Fruit fly (Drosophila melanogaster) whole organism, embryonic: Measurements from ENCODE around the gene VhaM9.7-d.

Experiments
- Ada2b ChIP-seq: fragments of 200-800 bp; sonication (Bioruptor generic); IDR thresholded peaks from 2 replicates; pipeline ENCODE4 v1.3.6; 2022; ENCODE audit warnings: missing biosample characterization, missing genetic modification characterization
- Asciz ChIP-seq: fragments of 200-800 bp; sonication (Bioruptor generic); optimal IDR thresholded peaks from 2 replicates; lab custom pipeline; 2017; ENCODE audit warnings: missing biosample characterization, mild to moderate bottlenecking, missing genetic modification characterization, missing genetic modification reagents
- Atf6 ChIP-seq: fragments of 200-800 bp; sonication (Bioruptor generic); IDR thresholded peaks from 2 replicates; pipeline ENCODE4 v1.3.6; 2022; ENCODE audit warnings: missing biosample characterization, missing genetic modification characterization
- C15 ChIP-seq: fragments of 200-800 bp; sonication (Bioruptor generic); IDR thresholded peaks from 3 replicates; pipeline ENCODE4 v1.3.6; 2022; ENCODE audit warnings: missing biosample characterization, missing genetic modification characterization
- CG11560 ChIP-seq: fragments of 200-800 bp; sonication (Bioruptor generic); IDR thresholded peaks from 3 replicates; pipeline ENCODE4 v1.3.6; 2022; ENCODE audit warnings: missing biosample characterization, missing genetic modification characterization
- CG17802 ChIP-seq: fragments of 200-800 bp; sonication (Bioruptor generic); optimal IDR thresholded peaks from 2 replicates; lab custom pipeline; 2018; ENCODE audit warnings: missing biosample characterization, mild to moderate bottlenecking, missing genetic modification characterization, moderate library complexity
- CG3065 ChIP-seq: fragments of 200-800 bp; sonication (Bioruptor generic); optimal IDR thresholded peaks from 2 replicates; lab custom pipeline; 2016; ENCODE audit warnings: missing biosample characterization, missing genetic modification characterization
- CG3281 ChIP-seq: fragments of 200-800 bp; sonication (Bioruptor generic); optimal IDR thresholded peaks from 3 replicates; lab custom pipeline; 2017; ENCODE audit warnings: missing biosample characterization, mild to moderate bottlenecking, missing genetic modification characterization
- CG3838 ChIP-seq: fragments of 200-800 bp; sonication (Bioruptor generic); optimal IDR thresholded peaks from 3 replicates; lab custom pipeline; 2016; ENCODE audit warnings: missing biosample characterization, missing genetic modification characterization
- CG4328 ChIP-seq: fragments of 200-800 bp; sonication (Bioruptor generic); optimal IDR thresholded peaks from 3 replicates; lab custom pipeline; 2017; ENCODE audit warnings: missing biosample characterization, missing genetic modification reagents, missing genetic modification characterization
- CG4617 ChIP-seq: fragments of 200-800 bp; sonication (Bioruptor generic); optimal IDR thresholded peaks from 3 replicates; lab custom pipeline; 2016; ENCODE audit warnings: missing biosample characterization, missing genetic modification characterization, borderline replicate concordance
- CG4730 ChIP-seq: fragments of 200-800 bp; sonication (Bioruptor generic); IDR thresholded peaks from 2 replicates; pipeline ENCODE4 v1.3.6; 2022; ENCODE audit warnings: missing biosample characterization, missing genetic modification characterization
- CG4854 ChIP-seq: fragments of 200-800 bp; sonication (Bioruptor generic); optimal IDR thresholded peaks from 2 replicates; lab custom pipeline; 2016; ENCODE audit warnings: missing biosample characterization, missing genetic modification characterization, inconsistent platforms
- CG6175 ChIP-seq: fragments of 200-800 bp; sonication (Bioruptor generic); IDR thresholded peaks from 3 replicates; pipeline ENCODE4 v1.3.6; 2022; ENCODE audit warnings: missing biosample characterization, missing genetic modification characterization
- CG7963 ChIP-seq: fragments of 200-800 bp; sonication (Bioruptor generic); IDR thresholded peaks from 3 replicates; pipeline ENCODE4 v1.3.6; 2022; ENCODE audit warnings: missing biosample characterization, missing genetic modification characterization; ENCODE audit not compliant: partially characterized antibody
- Dip2 ChIP-seq: fragments of 200-800 bp; sonication (Bioruptor generic); IDR thresholded peaks from 2 replicates; pipeline ENCODE4 v1.3.6; 2022; ENCODE audit warnings: missing biosample characterization, missing genetic modification characterization
- Dll ChIP-seq: fragments of 200-800 bp; sonication (Bioruptor generic); IDR thresholded peaks from 4 replicates; pipeline ENCODE4 v1.3.6; 2022; ENCODE audit warnings: missing biosample characterization, missing genetic modification characterization; ENCODE audit not compliant: partially characterized antibody
- Doc2 ChIP-seq: fragments of 200-800 bp; sonication (Bioruptor generic); IDR thresholded peaks from 2 replicates; pipeline ENCODE4 v1.3.6; 2022; ENCODE audit warnings: missing biosample characterization, missing genetic modification characterization
- Eip74EF ChIP-seq, 2 experiments: fragments of 200-800 bp in 1 of 2; fragments of >200 bp in 1 of 2; sonication (Bioruptor generic) in 1 of 2; optimal IDR thresholded peaks; 2 replicates each; lab custom pipeline; 2017 to 2019; ENCODE audit warnings: missing biosample characterization in 2 of 2, missing genetic modification characterization in 2 of 2, mild to moderate bottlenecking in 1 of 2, moderate library complexity in 1 of 2
- Ets65A ChIP-seq: fragments of 200-800 bp; sonication (Bioruptor generic); peaks from one replicate; lab custom pipeline; 2016; ENCODE audit warnings: missing biosample characterization, missing genetic modification characterization
- Gug ChIP-seq: fragments of 200-800 bp; sonication (Bioruptor generic); IDR thresholded peaks from 4 replicates; pipeline ENCODE4 v1.3.6; 2022; ENCODE audit warnings: missing biosample characterization, missing genetic modification characterization
- HHEX ChIP-seq: fragments of 200-800 bp; sonication (Bioruptor generic); optimal IDR thresholded peaks from 3 replicates; lab custom pipeline; 2017; ENCODE audit warnings: missing biosample characterization, mild to moderate bottlenecking, missing genetic modification characterization, missing genetic modification reagents
- HLHmδ ChIP-seq: fragments of 200-800 bp; sonication (Bioruptor generic); optimal IDR thresholded peaks from 2 replicates; lab custom pipeline; 2018; ENCODE audit warnings: missing biosample characterization, mild to moderate bottlenecking, missing genetic modification characterization, moderate library complexity
- Rfx ChIP-seq: fragments of 200-800 bp; sonication (Bioruptor generic); IDR thresholded peaks from 2 replicates; pipeline ENCODE4 v1.3.6; 2022; ENCODE audit warnings: missing biosample characterization, missing genetic modification characterization
- Six4 ChIP-seq: fragments of 200-800 bp; sonication (Bioruptor generic); optimal IDR thresholded peaks from 2 replicates; lab custom pipeline; 2016; ENCODE audit warnings: missing biosample characterization, missing genetic modification characterization
- Sox100B ChIP-seq: fragments of 200-800 bp; sonication (Bioruptor generic); optimal IDR thresholded peaks from 3 replicates; lab custom pipeline; 2018; ENCODE audit warnings: missing biosample characterization, mild to moderate bottlenecking, missing genetic modification characterization
- Spps ChIP-seq: fragments of 200-800 bp; sonication (Bioruptor generic); optimal IDR thresholded peaks from 2 replicates; lab custom pipeline; 2018; ENCODE audit warnings: missing biosample characterization, mild to moderate bottlenecking, missing genetic modification characterization
- ab ChIP-seq: fragments of 200-800 bp; sonication (Bioruptor generic); optimal IDR thresholded peaks from 2 replicates; lab custom pipeline; 2016; ENCODE audit warnings: missing biosample characterization, missing genetic modification characterization
- br ChIP-seq: fragments of >200 bp; optimal IDR thresholded peaks from 2 replicates; lab custom pipeline; 2017
- da ChIP-seq: fragments of 200-800 bp; sonication (Bioruptor generic); optimal IDR thresholded peaks from 2 replicates; lab custom pipeline; 2016; ENCODE audit warnings: missing biosample characterization, missing genetic modification characterization
- grn ChIP-seq: fragments of 200-800 bp; sonication (Bioruptor generic); optimal IDR thresholded peaks from 3 replicates; lab custom pipeline; 2017; ENCODE audit warnings: missing biosample characterization, missing genetic modification characterization
- hth ChIP-seq: fragments of >200 bp; optimal IDR thresholded peaks from 2 replicates; lab custom pipeline; 2017; ENCODE audit warnings: inconsistent platforms
- lola ChIP-seq, 3 experiments: fragments of >200 bp in 2 of 3; fragments of 200-800 bp in 1 of 3; sonication (Bioruptor generic) in 1 of 3; optimal IDR thresholded peaks; 2 replicates each; lab custom pipeline; 2017 to 2019; ENCODE audit warnings: missing biosample characterization in 3 of 3, missing genetic modification characterization in 3 of 3, mild to moderate bottlenecking in 1 of 3, moderate library complexity in 1 of 3
- mirr ChIP-seq: fragments of 200-800 bp; sonication (Bioruptor generic); optimal IDR thresholded peaks from 3 replicates; lab custom pipeline; 2018; ENCODE audit warnings: missing biosample characterization, mild to moderate bottlenecking, missing genetic modification characterization
- oc ChIP-seq: fragments of 200-800 bp; sonication (Bioruptor generic); optimal IDR thresholded peaks from 2 replicates; lab custom pipeline; 2018; ENCODE audit warnings: missing biosample characterization, mild to moderate bottlenecking, missing genetic modification characterization, moderate library complexity
- org-1 ChIP-seq: fragments of 200-800 bp; sonication (Bioruptor generic); optimal IDR thresholded peaks from 2 replicates; lab custom pipeline; 2017; ENCODE audit warnings: missing biosample characterization, missing genetic modification characterization
- pb ChIP-seq: fragments of 200-800 bp; sonication (Bioruptor generic); optimal IDR thresholded peaks from 3 replicates; lab custom pipeline; 2016; ENCODE audit warnings: missing biosample characterization, missing genetic modification characterization
- pho ChIP-seq: fragments of 200-800 bp; sonication (Bioruptor generic); optimal IDR thresholded peaks from 2 replicates; lab custom pipeline; 2016; ENCODE audit warnings: missing biosample characterization, missing genetic modification characterization
- rib ChIP-seq: fragments of 200-800 bp; sonication (Bioruptor generic); IDR thresholded peaks from 2 replicates; pipeline ENCODE4 v1.3.6; 2022; ENCODE audit warnings: missing biosample characterization, missing genetic modification characterization
- schlank ChIP-seq: fragments of 200-800 bp; sonication (Bioruptor generic); optimal IDR thresholded peaks from 2 replicates; lab custom pipeline; 2018; ENCODE audit warnings: missing biosample characterization, mild to moderate bottlenecking, missing genetic modification characterization
- sqz ChIP-seq: fragments of 200-800 bp; sonication (Bioruptor generic); optimal IDR thresholded peaks from 3 replicates; lab custom pipeline; 2018; ENCODE audit warnings: missing biosample characterization, mild to moderate bottlenecking, missing genetic modification characterization
- ssp ChIP-seq: fragments of 200-800 bp; sonication (Bioruptor generic); IDR thresholded peaks from 2 replicates; pipeline ENCODE4 v1.3.6; 2022; ENCODE audit warnings: missing biosample characterization, missing genetic modification characterization
- tgo ChIP-seq: fragments of 200-800 bp; sonication (Bioruptor generic); IDR thresholded peaks from 3 replicates; pipeline ENCODE4 v1.3.6; 2022; ENCODE audit warnings: missing biosample characterization, missing genetic modification characterization
- tin ChIP-seq: fragments of 200-800 bp; sonication (Bioruptor generic); optimal IDR thresholded peaks from 3 replicates; lab custom pipeline; 2016; ENCODE audit warnings: missing biosample characterization, missing genetic modification characterization
- tio ChIP-seq: fragments of 200-800 bp; sonication (Bioruptor generic); optimal IDR thresholded peaks from 2 replicates; lab custom pipeline; 2017; ENCODE audit warnings: missing biosample characterization, missing genetic modification characterization, inconsistent platforms
- tll ChIP-seq, 2 experiments: fragments of 200-800 bp in 1 of 2; fragments of >200 bp in 1 of 2; sonication (Bioruptor generic) in 1 of 2; optimal IDR thresholded peaks; 2 replicates each; lab custom pipeline; 2017 to 2019; ENCODE audit warnings: missing biosample characterization in 2 of 2, missing genetic modification characterization in 2 of 2, mild to moderate bottlenecking in 1 of 2, moderate library complexity in 1 of 2
- twi ChIP-seq: fragments of 200-800 bp; optimal IDR thresholded peaks from 2 replicates; lab custom pipeline; 2019; ENCODE audit warnings: missing biosample characterization, mild to moderate bottlenecking, missing genetic modification characterization, moderate library complexity
- tx ChIP-seq: fragments of 200-800 bp; sonication (Bioruptor generic); optimal IDR thresholded peaks from 2 replicates; lab custom pipeline; 2016; ENCODE audit warnings: missing biosample characterization, missing genetic modification characterization
- wdn ChIP-seq: fragments of 200-800 bp; sonication (Bioruptor generic); IDR thresholded peaks from 2 replicates; pipeline ENCODE4 v1.3.6; 2022; ENCODE audit warnings: missing biosample characterization, missing genetic modification characterization
- wek ChIP-seq: fragments of 200-800 bp; sonication (Bioruptor generic); optimal IDR thresholded peaks from 3 replicates; lab custom pipeline; 2018; ENCODE audit warnings: missing biosample characterization, mild to moderate bottlenecking, missing genetic modification characterization, moderate library complexity

The VhaM9.7-d gene

DNA sequence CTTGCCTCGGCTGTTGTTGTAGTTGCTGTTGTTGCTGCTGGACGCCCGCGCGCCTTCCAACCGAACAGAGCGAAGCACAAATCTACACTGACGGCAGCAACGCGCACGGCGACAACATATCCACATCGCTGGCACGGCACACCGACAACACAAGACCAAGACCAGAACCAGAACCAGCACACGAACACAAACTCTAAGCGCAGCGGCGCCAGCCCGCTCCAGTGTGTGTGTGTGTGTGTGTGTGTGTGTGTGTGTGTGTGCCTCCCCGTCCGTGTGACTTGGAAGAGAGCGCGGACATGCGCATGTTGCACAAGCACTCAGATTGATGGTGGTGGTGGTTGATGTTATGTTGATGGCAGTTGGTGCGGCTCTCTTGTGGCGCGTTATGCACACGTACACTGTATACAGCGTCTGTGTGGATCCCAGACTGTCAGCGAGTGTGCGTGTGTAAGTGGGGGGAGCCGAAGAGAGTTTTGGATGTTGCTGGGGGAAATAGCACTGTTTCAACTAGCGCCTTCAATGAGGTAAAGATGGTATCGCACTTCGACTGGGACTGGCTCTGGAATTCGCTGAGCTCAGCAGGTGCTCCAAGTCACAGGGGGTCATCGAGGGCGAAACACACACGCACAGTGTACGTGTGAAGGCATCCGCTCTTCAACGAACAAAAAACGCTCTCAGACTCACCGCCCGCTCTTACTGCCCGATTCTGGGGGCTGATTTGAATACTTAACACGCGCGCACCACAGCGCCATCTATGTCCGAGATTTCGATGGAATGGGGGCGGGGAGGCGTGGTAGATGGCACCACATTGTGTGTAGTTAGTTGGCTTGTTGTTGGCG, 40.6 kb upstream of the VhaM9.7-d start (continued):
- TF ChIP-seq CG11560 (tag; lab: Robert Waterston, UW): no peak
- no peak for TF ChIP-seq CG3281 (GFP tag; lab: Kevin White, UChicago)
- no peak for TF ChIP-seq Ada2b (GFP tag; lab: Robert Waterston, UW)
- no peak for TF ChIP-seq Spps (tag; lab: Kevin White, UChicago)
- TF ChIP-seq lola (GFP tag; optimal IDR thresholded peaks at IDR 0.05; lab: Kevin White, UChicago): no peak
- TF ChIP-seq CG6175: peak; percentile 83
- TF ChIP-seq CG17802 (tag; lab: Kevin White, UChicago): no peak
- TF ChIP-seq tgo (GFP tag; lab: Robert Waterston, UW): no peak
- peak; percentile 0 for TF ChIP-seq twi (tag; lab: Kevin White, UChicago)
- no peak for TF ChIP-seq CG4617 (GFP tag; lab: Kevin White, UChicago)
- TF ChIP-seq schlank (tag; lab: Kevin White, UChicago): no peak
- no peak for TF ChIP-seq Eip74EF (GFP tag; optimal IDR thresholded peaks at IDR 0.05; lab: Kevin White, UChicago)
- TF ChIP-seq CG4730: no peak
- no peak for TF ChIP-seq ssp (GFP tag; lab: Robert Waterston, UW)
- TF ChIP-seq Gug: no peak
- TF ChIP-seq grn (GFP tag; lab: Kevin White, UChicago): peak; percentile 9
- TF ChIP-seq tx: no peak
- no peak for TF ChIP-seq hth (lab: Kevin White, UChicago)
- TF ChIP-seq ab: no peak
- no peak for TF ChIP-seq wek (GFP tag; lab: Kevin White, UChicago)
- no peak for TF ChIP-seq pho (GFP tag; lab: Kevin White, UChicago)
- no peak for TF ChIP-seq wdn (GFP tag; lab: Robert Waterston, UW)
- TF ChIP-seq Ets65A (GFP tag; lab: Kevin White, UChicago): no peak
- no peak; the same call in 1 of the 2 replicates for TF ChIP-seq Atf6 (GFP tag; lab: Robert Waterston, UW)
- TF ChIP-seq CG7963: no peak
- TF ChIP-seq da (GFP tag; lab: Kevin White, UChicago): no peak
- no peak for TF ChIP-seq CG3838
- TF ChIP-seq C15 (GFP tag; lab: Robert Waterston, UW): no peak
- no peak for TF ChIP-seq Doc2 (GFP tag; lab: Robert Waterston, UW)
- 0 out of 4 replicates have a peak, but pooled peaks have one; percentile 40 for TF ChIP-seq Dll (GFP tag; lab: Robert Waterston, UW)
- TF ChIP-seq org-1: no peak
- no peak for TF ChIP-seq HHEX
- no peak for TF ChIP-seq oc (tag; lab: Kevin White, UChicago)
- TF ChIP-seq CG4328 (GFP tag; lab: Kevin White, UChicago): no peak
- no peak for TF ChIP-seq Rfx (GFP tag; lab: Robert Waterston, UW)
- TF ChIP-seq sqz (GFP tag; lab: Kevin White, UChicago): no peak
- no peak for TF ChIP-seq tio (GFP tag; lab: Kevin White, UChicago)
- no peak for TF ChIP-seq br (lab: Kevin White, UChicago)
- TF ChIP-seq Dip2 (GFP tag; lab: Robert Waterston, UW): peak; percentile 88
- TF ChIP-seq rib: no peak
- TF ChIP-seq Sox100B (GFP tag; lab: Kevin White, UChicago): no peak
- no peak for TF ChIP-seq CG4854 (GFP tag; lab: Kevin White, UChicago)
- TF ChIP-seq mirr (GFP tag; lab: Kevin White, UChicago): no peak
- TF ChIP-seq HLHmδ: no peak
- peak; percentile 90 for TF ChIP-seq CG3065 (GFP tag; lab: Kevin White, UChicago)
- TF ChIP-seq pb: no peak
- TF ChIP-seq Asciz (GFP tag; lab: Kevin White, UChicago): no peak
- TF ChIP-seq Six4 (GFP tag; lab: Kevin White, UChicago): no peak
- TF ChIP-seq tin (GFP tag; lab: Kevin White, UChicago): no peak
- TF ChIP-seq tll (GFP tag; optimal IDR thresholded peaks at IDR 0.05; lab: Kevin White, UChicago): no peak
